Fruit fly (Drosophila melanogaster): ENCODE results near the gene CG9288.
A peak's percentile ranks its signal among the peaks of the same experiment; 100 is the strongest.

- TF ChIP-seq CG34367 (tag; optimal IDR thresholded peaks at IDR 0.05) (no peak), CG10348 (GFP tag; IDR thresholded peaks at IDR 0.05) (no peak), Ets98B (GFP tag; IDR thresholded peaks at IDR 0.05) (peak; percentile 68; the same call in 1 of the 2 replicates), gl (tag; optimal IDR thresholded peaks at IDR 0.05) (peak; percentile 14), CG15710 (tag; optimal IDR thresholded peaks at IDR 0.05) (no peak), CG4496 (GFP tag; IDR thresholded peaks at IDR 0.05) (no peak), CG17806 (tag; optimal IDR thresholded peaks at IDR 0.05) (no peak)
Measured at dm6 chr3R:13812736-13813250, 33.4 kb downstream of the CG9288 start, which contains the start of the genes tal-1A, tal-2A, tal-3A and tal-AA.

All from whole organism, pupa.